Fruit fly (Drosophila melanogaster): ENCODE measurements around the gene Spg7.

The Spg7 gene

DNA sequence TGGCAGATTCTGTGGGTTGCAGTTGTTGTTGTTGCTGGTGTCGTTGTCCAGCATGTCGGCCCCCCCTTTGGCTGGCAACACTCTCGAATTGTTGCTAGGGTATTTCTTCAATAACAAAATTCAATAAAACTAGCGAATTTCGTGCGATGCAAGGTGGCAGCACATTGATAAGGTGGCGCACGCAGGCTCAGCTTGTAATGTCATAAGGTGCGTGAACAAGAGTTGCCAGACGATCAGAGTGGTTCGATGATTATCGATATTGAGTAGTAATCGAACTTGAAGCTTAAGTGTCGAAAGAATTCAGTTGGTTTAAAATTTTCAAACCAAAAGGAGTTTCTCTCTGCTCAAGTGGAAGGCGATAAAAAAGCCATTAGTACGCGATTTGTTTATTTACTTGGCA, 22.1 kb upstream of the Spg7 start, which contains the start of gene CG2701 (continued):
- peak; percentile 9 for TF ChIP-seq CG10267 (tag; optimal IDR thresholded peaks at IDR 0.05)
- TF ChIP-seq CG42726 (GFP tag; IDR thresholded peaks at IDR 0.05; ENCODE audit: partially characterized antibody): peak; percentile 69
- TF ChIP-seq Trl (optimal IDR thresholded peaks at IDR 0.05): no peak
- peak; percentile 0 for TF ChIP-seq Trl (GFP tag; optimal IDR thresholded peaks at IDR 0.05)
- no peak for TF ChIP-seq CG15011 (GFP tag; optimal IDR thresholded peaks at IDR 0.05)
- TF ChIP-seq trem (tag; optimal IDR thresholded peaks at IDR 0.05): peak; percentile 56
- no peak for TF ChIP-seq pb (GFP tag; optimal IDR thresholded peaks at IDR 0.05)
- TF ChIP-seq Bgb (GFP tag; IDR thresholded peaks at IDR 0.05; ENCODE audit: partially characterized antibody): peak; percentile 86
- TF ChIP-seq CG18011 (GFP tag; optimal IDR thresholded peaks at IDR 0.05): no peak
- peak; percentile 9; the same call in 1 of the 2 replicates for TF ChIP-seq Rfx (GFP tag; IDR thresholded peaks at IDR 0.05)
- TF ChIP-seq CG17612 (GFP tag; IDR thresholded peaks at IDR 0.05): no peak
- no peak for TF ChIP-seq Dad (GFP tag; optimal IDR thresholded peaks at IDR 0.05)
- TF ChIP-seq D19A (tag; optimal IDR thresholded peaks at IDR 0.05): no peak
- no peak for TF ChIP-seq Taf1 (GFP tag; IDR thresholded peaks at IDR 0.05)
- TF ChIP-seq nerfin-2 (GFP tag; IDR thresholded peaks at IDR 0.05; ENCODE audit: partially characterized antibody): peak; percentile 60
- no peak for TF ChIP-seq gro (GFP tag; optimal IDR thresholded peaks at IDR 0.05)
- no peak for TF ChIP-seq CG4404 (GFP tag; IDR thresholded peaks at IDR 0.05)
- no peak for TF ChIP-seq ara (GFP tag; IDR thresholded peaks at IDR 0.05)
- TF ChIP-seq ac (GFP tag; optimal IDR thresholded peaks at IDR 0.05): no peak
- no peak for TF ChIP-seq CG12071 (GFP tag; optimal IDR thresholded peaks at IDR 0.05)
- no peak for TF ChIP-seq unpg (GFP tag; optimal IDR thresholded peaks at IDR 0.05)
- TF ChIP-seq gsb-n (tag; optimal IDR thresholded peaks at IDR 0.05): no peak
- no peak for TF ChIP-seq dimm (GFP tag; IDR thresholded peaks at IDR 0.05)
- no peak for TF ChIP-seq CG2889 (GFP tag; IDR thresholded peaks at IDR 0.05)
- TF ChIP-seq tap (tag; optimal IDR thresholded peaks at IDR 0.05): no peak
- no peak for TF ChIP-seq Sox100B (GFP tag; optimal IDR thresholded peaks at IDR 0.05)
- TF ChIP-seq stc (GFP tag; IDR thresholded peaks at IDR 0.05): no peak
- no peak for TF ChIP-seq CG32767 (GFP tag; IDR thresholded peaks at IDR 0.05)
- peak; percentile 65 for TF ChIP-seq CG16813 (GFP tag; IDR thresholded peaks at IDR 0.05; ENCODE audit: partially characterized antibody)
- TF ChIP-seq CG1647 (GFP tag; optimal IDR thresholded peaks at IDR 0.05): no peak
- TF ChIP-seq toy (GFP tag; IDR thresholded peaks at IDR 0.05): no peak
- peak; percentile 88 for TF ChIP-seq Med (GFP tag)
- TF ChIP-seq lab (GFP tag; optimal IDR thresholded peaks at IDR 0.05): no peak
- TF ChIP-seq Hmx (GFP tag; optimal IDR thresholded peaks at IDR 0.05): no peak
- no peak for TF ChIP-seq ap (GFP tag; IDR thresholded peaks at IDR 0.05)
- TF ChIP-seq fd64A (GFP tag; optimal IDR thresholded peaks at IDR 0.05): no peak
- no peak for TF ChIP-seq Camta (GFP tag; optimal IDR thresholded peaks at IDR 0.05)
- TF ChIP-seq sima (GFP tag; optimal IDR thresholded peaks at IDR 0.05): no peak
- TF ChIP-seq gsb (GFP tag; IDR thresholded peaks at IDR 0.05): no peak
- no peak for TF ChIP-seq CG11093 (GFP tag; IDR thresholded peaks at IDR 0.05)
- peak; percentile 68 for TF ChIP-seq HmgD (GFP tag; optimal IDR thresholded peaks at IDR 0.05)
- peak in 1 of 2 experiments; percentile 76 for TF ChIP-seq Pdp1 (GFP tag; optimal IDR thresholded peaks at IDR 0.05)
- no peak for TF ChIP-seq Atf3 (GFP tag; optimal IDR thresholded peaks at IDR 0.05)
- no peak for TF ChIP-seq Poxn (GFP tag; IDR thresholded peaks at IDR 0.05)
- no peak for TF ChIP-seq psq (GFP tag; optimal IDR thresholded peaks at IDR 0.05)
- peak; percentile 11 for TF ChIP-seq HLH54F (GFP tag; optimal IDR thresholded peaks at IDR 0.05)
- TF ChIP-seq CG31441 (GFP tag; IDR thresholded peaks at IDR 0.05): no peak
- TF ChIP-seq sr (GFP tag; IDR thresholded peaks at IDR 0.05): no peak
- no peak for TF ChIP-seq sens (GFP tag)
- peak; percentile 22 for TF ChIP-seq Hsf (GFP tag; optimal IDR thresholded peaks at IDR 0.05)
- TF ChIP-seq scrt (GFP tag; optimal IDR thresholded peaks at IDR 0.05): no peak
- TF ChIP-seq PHDP (tag; optimal IDR thresholded peaks at IDR 0.05): no peak
- no peak for TF ChIP-seq CG10431 (GFP tag; optimal IDR thresholded peaks at IDR 0.05)

Measured in whole organism, embryonic.